Worm (Caenorhabditis elegans): Measurements from ENCODE around the gene unc-2.

DNA sequence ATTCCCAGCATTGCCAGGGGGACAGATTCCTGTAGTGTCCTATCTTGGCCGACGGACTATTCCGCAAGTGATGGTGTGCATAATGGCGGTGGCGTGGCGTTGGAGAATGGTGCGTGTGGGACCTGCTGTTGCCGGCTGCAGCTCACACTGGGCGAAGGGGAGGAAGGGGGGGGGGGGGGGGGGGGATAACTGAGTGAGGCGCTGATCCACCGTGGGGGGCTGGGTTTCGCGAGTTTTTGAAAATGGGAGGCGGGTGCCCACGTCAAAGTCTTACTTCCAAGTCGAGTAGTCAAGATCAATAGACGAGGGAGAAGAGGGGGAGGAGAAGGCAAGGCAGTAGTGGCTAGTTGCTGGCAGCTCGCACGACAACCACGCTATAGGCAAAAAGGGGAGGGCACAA lies 31.9 kb downstream of the unc-2 start:
- TF ChIP-seq lin-13 (tag; optimal IDR thresholded peaks at IDR 0.05) (no peak), nhr-12 (tag; optimal IDR thresholded peaks at IDR 0.05) (no peak), cnd-1 (tag; optimal IDR thresholded peaks at IDR 0.05) (no peak), mab-5 (tag; optimal IDR thresholded peaks at IDR 0.05) (no peak), unc-62 (GFP tag; optimal IDR thresholded peaks at IDR 0.05) (no peak)
